Worm (Caenorhabditis elegans) whole organism, young adult: ENCODE data around the gene T19H12.6.

ENCODE experiments used
- F22D6.2 ChIP-seq: sonication (generic microtip); optimal IDR thresholded peaks from 2 replicates; lab custom pipeline; 2016; ENCODE audit warnings: mild to moderate bottlenecking, missing genetic modification characterization, missing compliant biosample characterization
- F49E8.2 ChIP-seq: sonication (generic microtip); optimal IDR thresholded peaks from 3 replicates; lab custom pipeline; 2017; ENCODE audit warnings: missing genetic modification characterization, mild to moderate bottlenecking, missing compliant biosample characterization, antibody characterized with exemption, moderate library complexity; ENCODE audit not compliant: insufficient read depth
- attf-3 ChIP-seq: fragments of 200-800 bp; sonication (Bioruptor generic); conservative IDR thresholded peaks from 2 replicates; pipeline ENCODE4 v1.3.6; 2022; ENCODE audit warnings: missing genetic modification reagents, missing genetic modification characterization, missing compliant biosample characterization
- pha-4 ChIP-seq: fragments of 150-350 bp; sonication (generic microtip); optimal IDR thresholded peaks from 2 replicates; lab custom pipeline; 2014; ENCODE audit warnings: missing biosample characterization, missing genetic modification reagents, missing genetic modification characterization
- tbx-9 ChIP-seq: sonication (generic microtip); optimal IDR thresholded peaks from 2 replicates; lab custom pipeline; 2016; ENCODE audit warnings: borderline replicate concordance, missing genetic modification characterization, inconsistent platforms, missing compliant biosample characterization
- ztf-22 ChIP-seq: fragments of 200-800 bp; sonication (Bioruptor generic); optimal IDR thresholded peaks from 2 replicates; lab custom pipeline; 2018; ENCODE audit warnings: mild to moderate bottlenecking, missing genetic modification characterization, moderate library complexity, missing compliant biosample characterization
- ztf-6 ChIP-seq: fragments of 200-800 bp; sonication (Bioruptor generic); IDR thresholded peaks from 2 replicates; pipeline ENCODE4 v1.3.6; 2022; ENCODE audit warnings: missing genetic modification reagents, missing genetic modification characterization, missing compliant biosample characterization

- no peak for TF ChIP-seq ztf-22 (GFP tag; lab: Kevin White, UChicago)
- no peak for TF ChIP-seq ztf-6
- TF ChIP-seq attf-3: no peak
- no peak for TF ChIP-seq F49E8.2 (tag; lab: Kevin White, UChicago)
- no peak for TF ChIP-seq tbx-9 (tag; lab: Kevin White, UChicago)
- TF ChIP-seq pha-4 (tag; lab: Kevin White, UChicago): no peak
- no peak for TF ChIP-seq F22D6.2
Measured at ce11 chrV:4908591-4908990, 31.1 kb upstream of the T19H12.6 start, which contains the start of gene ugt-13.
